Worm (Caenorhabditis elegans) whole organism, late embryonic: Measurements from ENCODE around the gene C18E9.7.

ENCODE experiments used
- ceh-24 ChIP-seq: sonication (generic microtip); optimal IDR thresholded peaks from 2 replicates; lab custom pipeline; 2016; ENCODE audit warnings: mild to moderate bottlenecking, missing genetic modification characterization, missing compliant biosample characterization
- dmd-4 ChIP-seq: sonication (generic microtip); optimal IDR thresholded peaks from 2 replicates; lab custom pipeline; 2016; ENCODE audit warnings: borderline replicate concordance, missing genetic modification characterization, missing compliant biosample characterization
- elt-4 ChIP-seq: sonication (generic microtip); optimal IDR thresholded peaks from 2 replicates; lab custom pipeline; 2016; ENCODE audit warnings: missing genetic modification characterization, missing compliant biosample characterization
- fkh-10 ChIP-seq: fragments of 150-350 bp; optimal IDR thresholded peaks from 2 replicates; lab custom pipeline; 2014; ENCODE audit warnings: missing biosample characterization, missing genetic modification reagents, missing genetic modification characterization
- fkh-6 ChIP-seq: sonication (generic microtip); optimal IDR thresholded peaks from 2 replicates; lab custom pipeline; 2016; ENCODE audit warnings: missing genetic modification characterization, missing compliant biosample characterization
- hlh-15 ChIP-seq: sonication (generic microtip); optimal IDR thresholded peaks from 2 replicates; lab custom pipeline; 2016; ENCODE audit warnings: missing genetic modification characterization, missing compliant biosample characterization
- hlh-6 ChIP-seq: sonication (generic microtip); optimal IDR thresholded peaks from 2 replicates; lab custom pipeline; 2016; ENCODE audit warnings: missing genotype, missing genetic modification characterization, missing compliant biosample characterization
- lin-11 ChIP-seq: fragments of 200-800 bp; sonication (Bioruptor generic); optimal IDR thresholded peaks from 2 replicates; lab custom pipeline; 2018; ENCODE audit warnings: mild to moderate bottlenecking, missing genetic modification characterization, missing compliant biosample characterization
- nhr-11 ChIP-seq: fragments of 150-350 bp; optimal IDR thresholded peaks from 2 replicates; lab custom pipeline; 2014; ENCODE audit warnings: missing biosample characterization, missing genetic modification characterization

DNA sequence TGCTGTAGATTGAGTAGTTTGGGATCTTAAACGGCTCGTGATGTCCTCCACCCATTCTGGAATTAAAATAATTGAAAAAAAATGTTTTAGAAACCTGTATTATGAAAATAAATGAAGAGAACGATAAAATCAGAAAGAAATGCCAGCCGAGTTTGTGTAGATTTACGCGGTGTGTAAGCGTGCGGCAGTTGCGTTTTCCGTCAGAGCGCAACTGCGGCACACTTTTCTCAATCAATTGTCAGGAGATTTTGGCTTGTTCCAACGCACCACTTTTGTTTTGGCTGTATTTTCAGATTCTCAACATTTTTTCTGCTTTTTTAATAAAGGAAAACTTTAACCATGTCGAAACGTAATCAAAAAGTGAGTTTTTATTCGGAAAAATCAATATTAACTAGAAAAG lies 17.7 kb downstream of the C18E9.7 start, which contains the start of the genes ndub-3 and C18E9.2:
- TF ChIP-seq dmd-4 (tag; lab: Kevin White, UChicago) (no peak), fkh-6 (no peak), nhr-11 (no peak), fkh-10 (GFP tag; lab: Kevin White, UChicago) (no peak), hlh-6 (tag; lab: Kevin White, UChicago) (no peak), elt-4 (tag; lab: Kevin White, UChicago) (no peak), hlh-15 (tag; lab: Kevin White, UChicago) (no peak), lin-11 (tag; lab: Kevin White, UChicago) (no peak), ceh-24 (tag; lab: Kevin White, UChicago) (no peak)
